Fruit fly (Drosophila melanogaster) whole organism, embryonic: ENCODE data around the gene Dmtn.

Source experiments
- ATbp ChIP-seq: fragments of 200-800 bp; sonication (Bioruptor generic); optimal IDR thresholded peaks from 2 replicates; lab custom pipeline; 2017; ENCODE audit warnings: missing biosample characterization, mild to moderate bottlenecking, missing genetic modification characterization, missing genetic modification reagents
- Antp ChIP-seq: fragments of 200-800 bp; sonication (Bioruptor generic); optimal IDR thresholded peaks from 3 replicates; lab custom pipeline; 2016; ENCODE audit warnings: missing biosample characterization, missing genetic modification characterization
- BEAF-32 ChIP-seq: fragments of 200-800 bp; sonication (Bioruptor generic); optimal IDR thresholded peaks from 3 replicates; lab custom pipeline; 2017; ENCODE audit warnings: missing biosample characterization, missing genetic modification characterization, mild to moderate bottlenecking, moderate library complexity, missing genetic modification reagents
- BtbVII ChIP-seq: fragments of 200-800 bp; sonication (Bioruptor generic); optimal IDR thresholded peaks from 3 replicates; lab custom pipeline; 2017; ENCODE audit warnings: missing biosample characterization, mild to moderate bottlenecking, missing genetic modification characterization
- CG1233 ChIP-seq: fragments of 200-800 bp; sonication (Bioruptor generic); optimal IDR thresholded peaks from 4 replicates; lab custom pipeline; 2018; ENCODE audit warnings: missing biosample characterization, mild to moderate bottlenecking, missing genetic modification characterization
- CG12744 ChIP-seq: fragments of 200-800 bp; sonication (Bioruptor generic); optimal IDR thresholded peaks from 2 replicates; lab custom pipeline; 2016; ENCODE audit warnings: missing biosample characterization, missing genetic modification characterization
- CG14710 ChIP-seq: fragments of 200-800 bp; sonication (Bioruptor generic); optimal IDR thresholded peaks from 3 replicates; lab custom pipeline; 2019; ENCODE audit warnings: missing biosample characterization, mild to moderate bottlenecking, missing genetic modification characterization, moderate library complexity
- CG1603 ChIP-seq: fragments of 200-800 bp; sonication (Bioruptor generic); optimal IDR thresholded peaks from 2 replicates; lab custom pipeline; 2019; ENCODE audit warnings: missing biosample characterization, mild to moderate bottlenecking, missing genetic modification characterization, moderate library complexity
- CG16813 ChIP-seq: fragments of 200-800 bp; sonication (Bioruptor generic); IDR thresholded peaks from 3 replicates; pipeline ENCODE4 v1.3.6; 2022; ENCODE audit warnings: missing biosample characterization, missing genetic modification characterization; ENCODE audit not compliant: partially characterized antibody
- CG17385 ChIP-seq: fragments of 200-800 bp; sonication (Bioruptor generic); optimal IDR thresholded peaks from 3 replicates; lab custom pipeline; 2018; ENCODE audit warnings: missing biosample characterization, mild to moderate bottlenecking, missing genetic modification characterization
- CG17612 ChIP-seq: fragments of 200-800 bp; sonication (Bioruptor generic); IDR thresholded peaks from 2 replicates; pipeline ENCODE4 v1.3.6; 2022; ENCODE audit warnings: missing biosample characterization, missing genetic modification characterization
- CG17829 ChIP-seq: fragments of 200-800 bp; optimal IDR thresholded peaks from 2 replicates; lab custom pipeline; 2019; ENCODE audit warnings: missing biosample characterization, mild to moderate bottlenecking, missing genetic modification characterization, moderate library complexity
- CG2678 ChIP-seq: fragments of 200-800 bp; sonication (Bioruptor generic); optimal IDR thresholded peaks from 3 replicates; lab custom pipeline; 2019; ENCODE audit warnings: missing biosample characterization, mild to moderate bottlenecking, missing genetic modification characterization, moderate library complexity
- CG3065 ChIP-seq: fragments of 200-800 bp; sonication (Bioruptor generic); optimal IDR thresholded peaks from 2 replicates; lab custom pipeline; 2016; ENCODE audit warnings: missing biosample characterization, missing genetic modification characterization
- CG31224 ChIP-seq: fragments of 200-800 bp; sonication (Bioruptor generic); IDR thresholded peaks from 2 replicates; pipeline ENCODE4 v1.3.6; 2022; ENCODE audit warnings: missing biosample characterization, missing genetic modification characterization
- CG31365 ChIP-seq: fragments of 200-800 bp; sonication (Bioruptor generic); optimal IDR thresholded peaks from 2 replicates; lab custom pipeline; 2018; ENCODE audit warnings: missing biosample characterization, mild to moderate bottlenecking, missing genetic modification characterization
- CG31441 ChIP-seq: fragments of 200-800 bp; sonication (Bioruptor generic); IDR thresholded peaks from 2 replicates; pipeline ENCODE4 v1.3.6; 2022; ENCODE audit warnings: missing biosample characterization, missing genetic modification characterization
- CG34422 ChIP-seq: fragments of 200-800 bp; sonication (Bioruptor generic); IDR thresholded peaks from 3 replicates; pipeline ENCODE4 v1.3.6; 2022; ENCODE audit warnings: missing biosample characterization, missing genetic modification characterization
- CG3847 ChIP-seq: fragments of 200-800 bp; sonication (Bioruptor generic); IDR thresholded peaks from 2 replicates; pipeline ENCODE4 v1.3.6; 2022; ENCODE audit warnings: missing biosample characterization, missing genetic modification characterization
- CG6175 ChIP-seq: fragments of 200-800 bp; sonication (Bioruptor generic); IDR thresholded peaks from 3 replicates; pipeline ENCODE4 v1.3.6; 2022; ENCODE audit warnings: missing biosample characterization, missing genetic modification characterization
- CG7987 ChIP-seq: fragments of 200-800 bp; sonication (Bioruptor generic); optimal IDR thresholded peaks from 2 replicates; lab custom pipeline; 2018; ENCODE audit warnings: missing biosample characterization, mild to moderate bottlenecking, missing genetic modification characterization, moderate library complexity
- CG9609 ChIP-seq: fragments of 200-800 bp; sonication (Bioruptor generic); optimal IDR thresholded peaks from 3 replicates; lab custom pipeline; 2016; ENCODE audit warnings: missing biosample characterization, missing genetic modification characterization
- Dbx ChIP-seq: fragments of 200-800 bp; sonication (Bioruptor generic); IDR thresholded peaks from 3 replicates; pipeline ENCODE4 v1.3.6; 2022; ENCODE audit warnings: missing biosample characterization, missing genetic modification characterization
- Dek ChIP-seq: fragments of 200-800 bp; sonication (Bioruptor generic); optimal IDR thresholded peaks from 3 replicates; lab custom pipeline; 2019; ENCODE audit warnings: missing biosample characterization, mild to moderate bottlenecking, missing genetic modification characterization, moderate library complexity
- Hmx ChIP-seq: fragments of 200-800 bp; sonication (Bioruptor generic); optimal IDR thresholded peaks from 2 replicates; lab custom pipeline; 2016; ENCODE audit warnings: missing biosample characterization, missing genetic modification characterization
- Mad ChIP-seq: fragments of 200-800 bp; sonication (Bioruptor generic); optimal IDR thresholded peaks from 2 replicates; lab custom pipeline; 2016; ENCODE audit warnings: missing biosample characterization, missing genetic modification characterization
- NK7.1 ChIP-seq: fragments of 200-800 bp; sonication (Bioruptor generic); optimal IDR thresholded peaks from 3 replicates; lab custom pipeline; 2016; ENCODE audit warnings: missing biosample characterization, missing genetic modification characterization
- NfI ChIP-seq: fragments of 200-800 bp; sonication (Bioruptor generic); optimal IDR thresholded peaks from 3 replicates; lab custom pipeline; 2018; ENCODE audit warnings: missing biosample characterization, mild to moderate bottlenecking, missing genetic modification characterization, moderate library complexity
- Oli ChIP-seq: fragments of 200-800 bp; sonication (Bioruptor generic); optimal IDR thresholded peaks from 2 replicates; lab custom pipeline; 2018; ENCODE audit warnings: missing biosample characterization, mild to moderate bottlenecking, missing genetic modification characterization, moderate library complexity
- Rfx ChIP-seq: fragments of 200-800 bp; sonication (Bioruptor generic); IDR thresholded peaks from 2 replicates; pipeline ENCODE4 v1.3.6; 2022; ENCODE audit warnings: missing biosample characterization, missing genetic modification characterization
- Trl ChIP-seq, 3 experiments: fragments of >200 bp in 2 of 3; fragments of 200-800 bp in 1 of 3; sonication (Bioruptor generic) in 1 of 3; optimal IDR thresholded peaks; 2 replicates in 1 of 3; 3 replicates in 2 of 3; lab custom pipeline; 2016 to 2017; ENCODE audit warnings: missing biosample characterization in 1 of 3, missing genetic modification characterization in 1 of 3
- ash1 ChIP-seq: fragments of 200-800 bp; sonication (Bioruptor generic); optimal IDR thresholded peaks from 2 replicates; lab custom pipeline; 2018; ENCODE audit warnings: missing biosample characterization, mild to moderate bottlenecking, missing genetic modification characterization
- bsh ChIP-seq, 2 experiments: fragments of 200-800 bp; sonication (Bioruptor generic); optimal IDR thresholded peaks; 2 replicates each; lab custom pipeline; 2017 to 2018; ENCODE audit warnings: mild to moderate bottlenecking in 2 of 2, missing biosample characterization in 2 of 2, missing genetic modification characterization in 2 of 2, moderate library complexity in 1 of 2
- chinmo ChIP-seq: fragments of 200-800 bp; sonication (Bioruptor generic); IDR thresholded peaks from 4 replicates; pipeline ENCODE4 v1.3.6; 2022; ENCODE audit warnings: missing biosample characterization, missing genetic modification characterization; ENCODE audit not compliant: partially characterized antibody
- eyg ChIP-seq: fragments of 200-800 bp; sonication (Bioruptor generic); optimal IDR thresholded peaks from 3 replicates; lab custom pipeline; 2016; ENCODE audit warnings: missing biosample characterization, missing genetic modification characterization
- fu2 ChIP-seq: fragments of 200-800 bp; sonication (Bioruptor generic); optimal IDR thresholded peaks from 2 replicates; lab custom pipeline; 2016; ENCODE audit warnings: missing biosample characterization, missing genetic modification characterization
- grau ChIP-seq: fragments of 200-800 bp; optimal IDR thresholded peaks from 3 replicates; lab custom pipeline; 2019; ENCODE audit warnings: missing biosample characterization, mild to moderate bottlenecking, missing genetic modification characterization, moderate library complexity
- lilli ChIP-seq: fragments of 200-800 bp; sonication (Bioruptor generic); optimal IDR thresholded peaks from 3 replicates; lab custom pipeline; 2016; ENCODE audit warnings: missing biosample characterization, missing genetic modification characterization
- mirr ChIP-seq: fragments of 200-800 bp; sonication (Bioruptor generic); optimal IDR thresholded peaks from 3 replicates; lab custom pipeline; 2018; ENCODE audit warnings: missing biosample characterization, mild to moderate bottlenecking, missing genetic modification characterization
- psq ChIP-seq: fragments of 200-800 bp; sonication (Bioruptor generic); optimal IDR thresholded peaks from 2 replicates; lab custom pipeline; 2017; ENCODE audit warnings: missing biosample characterization, missing genetic modification characterization
- ro ChIP-seq: fragments of 200-800 bp; sonication (Bioruptor generic); IDR thresholded peaks from 2 replicates; pipeline ENCODE4 v1.3.6; 2022; ENCODE audit warnings: missing biosample characterization, missing genetic modification characterization
- row ChIP-seq: fragments of 200-800 bp; sonication (Bioruptor generic); IDR thresholded peaks from 3 replicates; pipeline ENCODE4 v1.3.6; 2022; ENCODE audit warnings: missing biosample characterization, missing genetic modification characterization
- so ChIP-seq: fragments of 200-800 bp; sonication (Bioruptor generic); IDR thresholded peaks from 3 replicates; pipeline ENCODE4 v1.3.6; 2022; ENCODE audit warnings: missing biosample characterization, missing genetic modification characterization
- sug ChIP-seq: fragments of 200-800 bp; optimal IDR thresholded peaks from 2 replicates; lab custom pipeline; 2019; ENCODE audit warnings: missing biosample characterization, mild to moderate bottlenecking, missing genetic modification characterization, moderate library complexity
- trem ChIP-seq: fragments of 200-800 bp; optimal IDR thresholded peaks from 3 replicates; lab custom pipeline; 2019; ENCODE audit warnings: missing biosample characterization, mild to moderate bottlenecking, missing genetic modification characterization, moderate library complexity
- trh ChIP-seq: fragments of 200-800 bp; sonication (Bioruptor generic); optimal IDR thresholded peaks from 2 replicates; lab custom pipeline; 2016; ENCODE audit warnings: missing biosample characterization, missing genetic modification characterization
- unc-4 ChIP-seq: fragments of 200-800 bp; sonication (Bioruptor generic); IDR thresholded peaks from 2 replicates; pipeline ENCODE4 v1.3.6; 2022; ENCODE audit warnings: missing biosample characterization, missing genetic modification characterization; ENCODE audit not compliant: partially characterized antibody
- wek ChIP-seq: fragments of 200-800 bp; sonication (Bioruptor generic); optimal IDR thresholded peaks from 3 replicates; lab custom pipeline; 2018; ENCODE audit warnings: missing biosample characterization, mild to moderate bottlenecking, missing genetic modification characterization, moderate library complexity

Dmtn gene

DNA sequence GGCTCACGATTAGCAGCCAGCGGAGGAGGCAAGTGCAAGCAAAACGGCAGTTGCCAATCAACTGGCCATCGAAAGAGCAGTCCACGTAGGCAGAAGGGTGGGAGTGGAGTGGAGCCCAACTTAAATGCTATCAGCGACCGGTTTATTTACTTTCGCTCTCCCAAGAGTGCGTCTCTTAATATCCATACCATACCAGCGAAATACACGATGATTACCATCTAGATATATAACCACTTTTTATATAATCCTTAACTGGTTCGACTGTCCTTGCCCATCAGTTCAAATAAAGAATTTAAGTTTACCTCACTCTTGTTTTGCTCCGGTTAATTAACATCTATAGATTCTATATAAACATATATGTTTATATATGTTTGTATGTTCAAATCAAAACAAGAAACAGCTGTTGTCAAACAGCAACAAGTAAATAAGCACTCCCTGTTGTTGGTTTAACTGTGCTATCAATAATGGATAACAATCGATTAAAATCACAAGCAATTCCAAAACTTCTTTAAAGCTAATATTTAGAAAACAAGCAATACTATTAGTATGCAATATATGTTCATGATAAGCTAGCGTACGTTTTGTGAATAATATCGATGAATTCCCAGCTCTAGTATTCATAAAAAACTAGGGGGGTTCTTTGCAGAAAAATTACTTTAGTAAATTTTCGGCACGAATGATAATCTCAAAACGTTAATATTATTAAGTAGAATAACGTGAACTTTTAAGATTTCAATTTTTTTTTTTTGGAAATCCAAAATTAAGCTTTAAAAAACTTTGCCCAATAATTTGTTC lies 32.0 kb downstream of the Dmtn start:
- TF ChIP-seq BtbVII (GFP tag; lab: Kevin White, UChicago) (peak; percentile 72), CG12744 (GFP tag; lab: Kevin White, UChicago) (peak; percentile 72), mirr (GFP tag; lab: Kevin White, UChicago) (peak; percentile 52), so (GFP tag; lab: Robert Waterston, UW) (no peak), psq (peak; percentile 50), fu2 (GFP tag; lab: Kevin White, UChicago) (no peak), CG14710 (peak; percentile 49), CG3847 (GFP tag; lab: Robert Waterston, UW) (peak; percentile 8; the same call in 1 of the 2 replicates), row (GFP tag; lab: Robert Waterston, UW) (peak; percentile 77), CG31365 (peak; percentile 4), CG16813 (GFP tag; lab: Robert Waterston, UW) (no peak), CG6175 (GFP tag; lab: Robert Waterston, UW) (no peak), Dek (tag; lab: Kevin White, UChicago) (no peak), BEAF-32 (GFP tag; lab: Kevin White, UChicago) (peak; percentile 46), CG9609 (GFP tag; lab: Kevin White, UChicago) (no peak), grau (tag; lab: Kevin White, UChicago) (peak; percentile 32), CG7987 (peak; percentile 79), CG1233 (GFP tag; lab: Kevin White, UChicago) (peak; percentile 61), eyg (peak; percentile 13), CG31224 (GFP tag; lab: Robert Waterston, UW) (0 out of 2 replicates have a peak, but pooled peaks have one; percentile 4), wek (peak; percentile 79), NK7.1 (GFP tag; lab: Kevin White, UChicago) (no peak), CG2678 (peak; percentile 75), CG17829 (peak; percentile 42), Hmx (GFP tag; lab: Kevin White, UChicago) (peak; percentile 48), NfI (GFP tag; lab: Kevin White, UChicago) (peak; percentile 10), CG17612 (no peak), CG17385 (peak; percentile 44), sug (tag; lab: Kevin White, UChicago) (peak; percentile 51), ash1 (GFP tag; lab: Kevin White, UChicago) (no peak), CG34422 (GFP tag; lab: Robert Waterston, UW) (peak; percentile 43; the same call in 1 of the 3 replicates), CG1603 (peak; percentile 47), trh (GFP tag; lab: Kevin White, UChicago) (peak; percentile 56), Antp (GFP tag; lab: Kevin White, UChicago) (no peak), CG3065 (no peak), chinmo (GFP tag; lab: Robert Waterston, UW) (0 out of 4 replicates have a peak, but pooled peaks have one; percentile 19), ro (GFP tag; lab: Robert Waterston, UW) (no peak), ATbp (GFP tag; lab: Kevin White, UChicago) (peak; percentile 10), bsh (GFP tag; optimal IDR thresholded peaks at IDR 0.05; lab: Kevin White, UChicago) (peak in 1 of 2 experiments; percentile 40), CG31441 (GFP tag; lab: Robert Waterston, UW) (peak; percentile 27; the same call in 1 of the 2 replicates), Rfx (GFP tag; lab: Robert Waterston, UW) (peak; percentile 77), Oli (tag; lab: Kevin White, UChicago) (peak; percentile 10), Trl (optimal IDR thresholded peaks at IDR 0.05; lab: Kevin White, UChicago) (no peak), Trl (GFP tag; optimal IDR thresholded peaks at IDR 0.05; lab: Kevin White, UChicago) (peak; percentile 57), Mad (GFP tag; lab: Kevin White, UChicago) (peak; percentile 2), Dbx (GFP tag; lab: Robert Waterston, UW) (peak; percentile 63; the same call in 2 of the 3 replicates), lilli (GFP tag; lab: Kevin White, UChicago) (peak; percentile 52), unc-4 (GFP tag; lab: Robert Waterston, UW) (peak; percentile 56), trem (tag; lab: Kevin White, UChicago) (peak; percentile 33)
